Worm (Caenorhabditis elegans) whole organism, mixed stage, embryonic: ENCODE results near the gene clec-134.

Experiments
- blmp-1 ChIP-seq: fragments of 150-350 bp; optimal IDR thresholded peaks from 2 replicates; lab custom pipeline; 2014; ENCODE audit warnings: missing biosample characterization, missing genetic modification characterization
- ces-1 ChIP-seq: fragments of 150-350 bp; optimal IDR thresholded peaks from 2 replicates; lab custom pipeline; 2014; ENCODE audit warnings: missing biosample characterization, missing genetic modification reagents, missing genetic modification characterization
- nhr-12 ChIP-seq: fragments of 150-350 bp; optimal IDR thresholded peaks from 2 replicates; lab custom pipeline; 2014; ENCODE audit warnings: missing biosample characterization, missing genetic modification characterization
- ztf-11 ChIP-seq: fragments of 150-350 bp; optimal IDR thresholded peaks from 2 replicates; lab custom pipeline; 2014; ENCODE audit warnings: missing biosample characterization, missing genetic modification characterization

DNA sequence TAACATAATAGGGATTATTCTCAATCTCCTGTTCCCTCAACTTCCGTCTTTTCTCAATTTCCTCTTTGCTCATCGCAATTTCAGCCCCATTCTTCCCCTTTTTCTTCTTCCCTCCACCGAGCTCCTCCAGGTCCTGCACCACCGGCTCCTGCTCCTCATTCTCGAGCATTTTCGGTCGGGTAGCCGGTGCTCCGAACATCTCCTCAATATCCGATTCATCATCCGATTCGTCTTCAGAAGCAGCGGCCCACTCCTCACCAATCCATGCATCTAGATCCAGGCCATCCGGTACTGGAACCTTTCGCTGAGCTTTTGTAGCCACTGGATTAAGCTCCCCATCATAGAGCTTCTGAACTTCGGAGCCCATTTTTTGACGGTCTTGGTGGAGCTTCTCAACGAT is 39.7 kb upstream of the clec-134 start:
- TF ChIP-seq nhr-12 (tag; lab: Kevin White, UChicago), result no peak
- no peak for TF ChIP-seq ztf-11 (tag; lab: Kevin White, UChicago)
- no peak for TF ChIP-seq blmp-1 (tag; lab: Kevin White, UChicago)
- no peak for TF ChIP-seq ces-1
